Worm (Caenorhabditis elegans) whole organism, early embryonic: ENCODE results near the gene sra-13.

Experiments
- B0310.2 ChIP-seq: sonication (generic microtip); optimal IDR thresholded peaks from 2 replicates; lab custom pipeline; 2016; ENCODE audit warnings: mild to moderate bottlenecking, missing genetic modification characterization, missing compliant biosample characterization
- F13C5.2 ChIP-seq: sonication (generic microtip); optimal IDR thresholded peaks from 2 replicates; lab custom pipeline; 2017; ENCODE audit warnings: mild to moderate bottlenecking, missing genetic modification characterization, inconsistent platforms, missing compliant biosample characterization
- aly-1 ChIP-seq: sonication (generic microtip); optimal IDR thresholded peaks from 2 replicates; lab custom pipeline; 2016; ENCODE audit warnings: missing genetic modification characterization, missing compliant biosample characterization
- ama-1 ChIP-seq: fragments of 150-350 bp; optimal IDR thresholded peaks from 2 replicates; lab custom pipeline; 2014
- ceh-36 ChIP-seq: sonication (generic microtip); optimal IDR thresholded peaks from 2 replicates; lab custom pipeline; 2016; ENCODE audit warnings: missing genetic modification characterization, inconsistent platforms, missing compliant biosample characterization
- ets-7 ChIP-seq: sonication (generic microtip); optimal IDR thresholded peaks from 2 replicates; lab custom pipeline; 2016; ENCODE audit warnings: missing genotype, missing genetic modification characterization, missing compliant biosample characterization
- flt-1 ChIP-seq: fragments of 200-800 bp; sonication (Bioruptor generic); IDR thresholded peaks from 2 replicates; pipeline ENCODE4 v1.3.6; 2022; ENCODE audit warnings: missing genetic modification characterization, missing compliant biosample characterization
- hmbx-1 ChIP-seq: sonication (generic microtip); optimal IDR thresholded peaks from 2 replicates; lab custom pipeline; 2016; ENCODE audit warnings: mild to moderate bottlenecking, missing genetic modification characterization, missing compliant biosample characterization
- hnd-1 ChIP-seq: sonication (generic microtip); optimal IDR thresholded peaks from 2 replicates; lab custom pipeline; 2016; ENCODE audit warnings: missing genetic modification characterization, missing compliant biosample characterization
- pes-1 ChIP-seq: fragments of 200-800 bp; sonication (Bioruptor generic); IDR thresholded peaks from 2 replicates; pipeline ENCODE4 v1.3.6; 2022; ENCODE audit warnings: missing genetic modification reagents, missing genetic modification characterization, missing compliant biosample characterization
- scrt-1 ChIP-seq: fragments of 200-800 bp; sonication (Bioruptor generic); IDR thresholded peaks from 2 replicates; pipeline ENCODE4 v1.3.6; 2022; ENCODE audit warnings: missing genetic modification characterization, missing compliant biosample characterization
- tbx-11 ChIP-seq: fragments of 200-800 bp; sonication (Bioruptor generic); IDR thresholded peaks from 2 replicates; pipeline ENCODE4 v1.3.6; 2022; ENCODE audit warnings: missing genetic modification characterization, missing compliant biosample characterization
- tbx-37 ChIP-seq: fragments of 200-800 bp; sonication (Bioruptor generic); conservative IDR thresholded peaks from 2 replicates; pipeline ENCODE4 v1.3.6; 2022; ENCODE audit warnings: missing genetic modification reagents, missing genetic modification characterization, missing compliant biosample characterization

DNA sequence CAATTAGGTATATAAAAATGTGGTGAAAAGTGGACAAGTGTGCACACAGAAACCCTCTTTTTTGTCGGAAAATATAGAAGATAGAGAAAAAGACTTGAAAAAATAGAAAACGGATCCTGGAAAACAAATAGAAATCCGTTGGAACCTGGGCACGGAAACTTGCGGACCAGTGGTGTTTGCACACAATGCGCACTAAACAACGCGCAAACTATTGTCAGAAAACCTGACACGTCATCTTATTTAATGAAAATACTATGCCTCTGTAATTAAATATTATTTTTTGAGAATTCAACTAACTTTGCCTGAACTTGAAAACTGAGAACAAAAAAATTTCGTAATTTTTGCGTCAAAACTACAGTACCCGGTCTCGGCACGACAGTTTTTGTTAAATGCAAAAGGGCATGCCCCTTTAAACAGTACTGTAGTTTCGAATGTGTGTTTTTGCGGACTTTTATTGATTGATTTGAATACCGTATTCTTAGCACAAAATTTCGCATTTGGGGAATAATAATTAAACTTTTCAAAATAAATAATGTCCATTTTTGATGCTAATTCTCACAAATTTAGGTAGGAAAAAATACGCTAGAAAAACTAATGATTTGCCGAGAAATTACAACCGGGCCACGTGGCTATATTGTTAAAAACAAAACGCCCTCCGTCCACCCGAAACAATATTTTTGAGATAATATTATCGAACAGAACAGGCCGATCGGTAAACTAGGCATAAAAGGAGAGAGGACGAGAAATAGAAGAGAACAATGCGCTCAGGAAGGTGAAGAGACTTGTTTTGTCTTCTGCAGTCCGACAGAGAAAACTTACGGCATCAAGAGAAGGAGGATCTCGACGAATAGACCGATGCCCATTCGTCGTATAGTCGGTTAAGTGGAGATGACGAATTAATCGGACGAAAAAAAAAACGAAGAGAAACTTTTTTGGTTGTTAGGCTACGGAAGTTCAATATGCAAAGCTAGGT, 21.7 kb downstream of the sra-13 start:
- TF ChIP-seq scrt-1 (GFP tag; lab: Robert Waterston, UW) (no peak), ama-1 (lab: Kevin White, UChicago) (no peak), tbx-37 (GFP tag; lab: Robert Waterston, UW) (no peak), tbx-11 (GFP tag; lab: Robert Waterston, UW) (no peak), pes-1 (GFP tag; lab: Robert Waterston, UW) (no peak), flt-1 (GFP tag; lab: Robert Waterston, UW) (no peak), B0310.2 (tag; lab: Kevin White, UChicago) (no peak), hnd-1 (tag; lab: Kevin White, UChicago) (no peak), F13C5.2 (tag; lab: Kevin White, UChicago) (no peak), hmbx-1 (tag; lab: Kevin White, UChicago) (no peak), ceh-36 (tag; lab: Kevin White, UChicago) (no peak), ets-7 (tag; lab: Kevin White, UChicago) (no peak), aly-1 (tag; lab: Kevin White, UChicago) (no peak)
